Worm (Caenorhabditis elegans): ENCODE data around the gene W02C12.2.
A peak's percentile ranks its signal among the peaks of the same experiment; 100 is the strongest.

The W02C12.2 gene

ce11 chrIV:4034883-4035282 lies 27.1 kb upstream of the W02C12.2 start, which contains the start of gene hlh-30:
TSS of gene hlh-30 (minus strand) at chrIV:4034951.
- TF ChIP-seq hsf-1 (GFP tag; IDR thresholded peaks at IDR 0.05) (no peak), mcd-1 (GFP tag; IDR thresholded peaks at IDR 0.05) (peak; percentile 56), attf-3 (GFP tag; conservative IDR thresholded peaks at IDR 0.05) (peak; percentile 8; the same call in 1 of the 2 replicates), egrh-3 (GFP tag; IDR thresholded peaks at IDR 0.05) (peak; percentile 61), fkh-3 (tag; optimal IDR thresholded peaks at IDR 0.05) (no peak), ceh-58 (GFP tag; IDR thresholded peaks at IDR 0.05) (0 out of 2 replicates have a peak, but pooled peaks have one; percentile 45), ZK185.1 (tag; optimal IDR thresholded peaks at IDR 0.05; ENCODE audit: poor library complexity, severe bottlenecking) (no peak), let-607 (tag; optimal IDR thresholded peaks at IDR 0.05) (no peak), somi-1 (GFP tag; optimal IDR thresholded peaks at IDR 0.05) (peak; percentile 22), dox-1 (GFP tag; IDR thresholded peaks at IDR 0.05) (peak; percentile 63; the same call in 1 of the 2 replicates), nhr-27 (tag; optimal IDR thresholded peaks at IDR 0.05) (no peak), attf-5 (GFP tag; optimal IDR thresholded peaks at IDR 0.05) (peak; percentile 36), hmg-1.2 (GFP tag; IDR thresholded peaks at IDR 0.05) (peak; percentile 57; the same call in 1 of the 2 replicates), K12H6.12 (tag; optimal IDR thresholded peaks at IDR 0.05) (peak; percentile 18), nhr-80 (tag; optimal IDR thresholded peaks at IDR 0.05) (peak; percentile 36), lin-35 (GFP tag; optimal IDR thresholded peaks at IDR 0.05) (peak in 1 of 3 experiments; percentile 56), cebp-1 (GFP tag; IDR thresholded peaks at IDR 0.05) (no peak), cebp-1 (tag; optimal IDR thresholded peaks at IDR 0.05) (peak; percentile 49), chd-7 (tag; optimal IDR thresholded peaks at IDR 0.05) (peak; percentile 27), lin-40 (tag; optimal IDR thresholded peaks at IDR 0.05) (no peak), zfh-2 (GFP tag; conservative IDR thresholded peaks at IDR 0.05) (peak; percentile 96)

ce11 chrIV:4033490-4033889 lies 25.7 kb upstream of the W02C12.2 start:
- TF ChIP-seq dpff-1 (tag; optimal IDR thresholded peaks at IDR 0.05) (no peak), nhr-80 (tag; optimal IDR thresholded peaks at IDR 0.05) (peak; percentile 37)

- TF ChIP-seq ceh-27 (GFP tag; optimal IDR thresholded peaks at IDR 0.05) (no peak), somi-1 (GFP tag; optimal IDR thresholded peaks at IDR 0.05) (no peak), nhr-179 (tag; optimal IDR thresholded peaks at IDR 0.05) (no peak), lin-26 (GFP tag; IDR thresholded peaks at IDR 0.05) (no peak), B0019.2 (GFP tag; conservative IDR thresholded peaks at IDR 0.05) (no peak), F39B2.1 (GFP tag; IDR thresholded peaks at IDR 0.05) (no peak), fkh-3 (tag; optimal IDR thresholded peaks at IDR 0.05) (no peak), ztf-25 (GFP tag; IDR thresholded peaks at IDR 0.05) (no peak), sptf-2 (GFP tag; optimal IDR thresholded peaks at IDR 0.05) (no peak), gei-17 (GFP tag; optimal IDR thresholded peaks at IDR 0.05) (no peak), Y53F4B.3 (GFP tag; IDR thresholded peaks at IDR 0.05) (no peak), lin-40 (tag; optimal IDR thresholded peaks at IDR 0.05) (no peak), hlh-26 (GFP tag; conservative IDR thresholded peaks at IDR 0.05) (no peak), mes-4 (tag; optimal IDR thresholded peaks at IDR 0.05) (no peak), rpc-1 (optimal IDR thresholded peaks at IDR 0.05) (no peak), rpc-1 (tag; optimal IDR thresholded peaks at IDR 0.05) (no peak), F52B5.7 (tag; optimal IDR thresholded peaks at IDR 0.05) (no peak), dpff-1 (tag; optimal IDR thresholded peaks at IDR 0.05) (no peak), hmg-20 (GFP tag; IDR thresholded peaks at IDR 0.05) (no peak), snpc-3.4 (tag; optimal IDR thresholded peaks at IDR 0.05) (no peak), madf-8 (GFP tag; conservative IDR thresholded peaks at IDR 0.05) (no peak)
These were observed 24.6 kb upstream of the W02C12.2 start for ce11 chrIV:4032350-4032749.
